Worm (Caenorhabditis elegans): Measurements from ENCODE around the gene K07D4.2.
A peak's percentile ranks its signal among the peaks of the same experiment; 100 is the strongest.

Gene K07D4.2

ce11 chrII:4045396-4045795 lies at the start of gene K07D4.2:
TSS of gene K07D4.2 (minus strand) at chrII:4045496.
- TF ChIP-seq mab-5 (tag; optimal IDR thresholded peaks at IDR 0.05) (no peak), ztf-4 (tag; optimal IDR thresholded peaks at IDR 0.05) (no peak), nhr-129 (tag; optimal IDR thresholded peaks at IDR 0.05) (no peak), nhr-237 (tag; optimal IDR thresholded peaks at IDR 0.05) (no peak), lsy-2 (tag; optimal IDR thresholded peaks at IDR 0.05) (no peak), crh-2 (tag; optimal IDR thresholded peaks at IDR 0.05) (no peak), ztf-11 (tag; optimal IDR thresholded peaks at IDR 0.05) (no peak), alr-1 (tag; optimal IDR thresholded peaks at IDR 0.05) (no peak), nhr-11 (tag; optimal IDR thresholded peaks at IDR 0.05) (no peak), ama-1 (optimal IDR thresholded peaks at IDR 0.05) (no peak), sma-3 (GFP tag; optimal IDR thresholded peaks at IDR 0.05) (no peak), unc-39 (tag; optimal IDR thresholded peaks at IDR 0.05) (no peak), elt-3 (tag; optimal IDR thresholded peaks at IDR 0.05) (no peak), sem-4 (tag; optimal IDR thresholded peaks at IDR 0.05) (no peak), dmd-4 (tag; optimal IDR thresholded peaks at IDR 0.05) (no peak), nhr-23 (tag; optimal IDR thresholded peaks at IDR 0.05) (no peak), zag-1 (tag; optimal IDR thresholded peaks at IDR 0.05) (no peak), nhr-10 (tag; optimal IDR thresholded peaks at IDR 0.05) (no peak), gmeb-1 (tag; optimal IDR thresholded peaks at IDR 0.05) (no peak), Y55F3AM.14 (GFP tag; optimal IDR thresholded peaks at IDR 0.05) (no peak)

- no peak for TF ChIP-seq egl-27 (tag; optimal IDR thresholded peaks at IDR 0.05)
- no peak for TF ChIP-seq ceh-16 (tag; optimal IDR thresholded peaks at IDR 0.05)
- TF ChIP-seq sma-3 (GFP tag; optimal IDR thresholded peaks at IDR 0.05) = peak; percentile 32
- TF ChIP-seq ztf-11 (tag; optimal IDR thresholded peaks at IDR 0.05) = no peak
- no peak for TF ChIP-seq unc-62 (GFP tag; optimal IDR thresholded peaks at IDR 0.05)
- TF ChIP-seq R02D3.7 (tag; optimal IDR thresholded peaks at IDR 0.05) = no peak
- no peak for TF ChIP-seq zag-1 (tag; optimal IDR thresholded peaks at IDR 0.05)
- peak; percentile 68 for TF ChIP-seq ama-1 (optimal IDR thresholded peaks at IDR 0.05)
- no peak for TF ChIP-seq lin-11 (tag; optimal IDR thresholded peaks at IDR 0.05)
- no peak for TF ChIP-seq ztf-1 (GFP tag; conservative IDR thresholded peaks at IDR 0.05)
- peak; percentile 32 for TF ChIP-seq sma-9 (GFP tag; optimal IDR thresholded peaks at IDR 0.05)
- no peak for TF ChIP-seq sma-9 (tag; optimal IDR thresholded peaks at IDR 0.05)
- TF ChIP-seq nhr-10 (tag; optimal IDR thresholded peaks at IDR 0.05) = no peak
- no peak for TF ChIP-seq nhr-11 (tag; optimal IDR thresholded peaks at IDR 0.05)
- peak; percentile 57 for TF ChIP-seq nhr-21 (tag; optimal IDR thresholded peaks at IDR 0.05)
- TF ChIP-seq lin-13 (GFP tag; optimal IDR thresholded peaks at IDR 0.05) = no peak
- TF ChIP-seq sem-4 (tag; optimal IDR thresholded peaks at IDR 0.05) = no peak
- TF ChIP-seq mdl-1 (tag; optimal IDR thresholded peaks at IDR 0.05) = no peak
- TF ChIP-seq ZK546.5 (tag; optimal IDR thresholded peaks at IDR 0.05) = no peak
- no peak for TF ChIP-seq dmd-4 (tag; optimal IDR thresholded peaks at IDR 0.05)
- TF ChIP-seq skn-1 (tag; optimal IDR thresholded peaks at IDR 0.05) = no peak
- no peak for TF ChIP-seq nhr-237 (tag; optimal IDR thresholded peaks at IDR 0.05)
- TF ChIP-seq crh-2 (tag; optimal IDR thresholded peaks at IDR 0.05) = no peak
- no peak for TF ChIP-seq unc-55 (GFP tag; optimal IDR thresholded peaks at IDR 0.05)
- TF ChIP-seq ceh-82 (tag; optimal IDR thresholded peaks at IDR 0.05) = no peak
- peak; percentile 2 to 88 for TF ChIP-seq lsy-2 (tag; optimal IDR thresholded peaks at IDR 0.05)
- no peak for TF ChIP-seq nhr-12 (tag; optimal IDR thresholded peaks at IDR 0.05)
Observed at ce11 chrII:4094030-4094846, 48.9 kb upstream of the K07D4.2 start.

- TF ChIP-seq lsy-2 (tag; optimal IDR thresholded peaks at IDR 0.05) (peak in 1 of 2 experiments; percentile 13), snpc-4 (tag; optimal IDR thresholded peaks at IDR 0.05) (no peak)
Observed at ce11 chrII:4092502-4092901, 47.2 kb upstream of the K07D4.2 start.

- TF ChIP-seq ztf-11 (tag; optimal IDR thresholded peaks at IDR 0.05) (no peak), C34F6.9 (tag; optimal IDR thresholded peaks at IDR 0.05) (no peak), lin-13 (GFP tag; optimal IDR thresholded peaks at IDR 0.05) (no peak), nhr-12 (tag; optimal IDR thresholded peaks at IDR 0.05) (no peak)
Observed at ce11 chrII:4091828-4092227, 46.5 kb upstream of the K07D4.2 start, which contains the start of gene R11F4.1. TSS of gene R11F4.1 (plus strand) at chrII:4091930.

Measured in whole organism, L2 larva.